Fruit fly (Drosophila melanogaster): ENCODE results near the gene Zip71B.

The Zip71B gene

DNA sequence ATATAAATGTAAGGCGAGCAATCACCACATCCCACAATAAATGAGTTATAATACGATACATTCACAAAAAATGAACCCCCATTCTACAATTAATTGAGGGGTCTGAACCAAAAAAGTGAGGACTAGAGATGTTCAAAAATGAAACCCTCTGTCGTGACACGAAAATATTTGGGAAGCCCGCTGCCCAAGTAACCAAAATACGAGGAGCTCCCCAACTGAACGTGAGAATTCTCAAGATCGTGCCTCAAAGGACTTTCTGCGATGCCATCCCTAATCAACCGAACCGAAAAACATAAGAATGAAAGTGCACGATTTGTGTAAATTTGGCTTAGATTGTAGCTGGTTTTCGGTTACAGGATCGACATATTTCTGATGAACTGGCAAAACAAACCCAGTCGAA, 17.6 kb upstream of the Zip71B start, which contains the start of gene Ocho (continued):
- peak; percentile 19 for TF ChIP-seq sqz (GFP tag; optimal IDR thresholded peaks at IDR 0.05)
- no peak for TF ChIP-seq btn (GFP tag; optimal IDR thresholded peaks at IDR 0.05)
- TF ChIP-seq Aef1 (GFP tag; IDR thresholded peaks at IDR 0.05), result no peak
- TF ChIP-seq CG18599 (GFP tag; optimal IDR thresholded peaks at IDR 0.05), result no peak
- no peak for TF ChIP-seq CG6654 (GFP tag; optimal IDR thresholded peaks at IDR 0.05)
- no peak for TF ChIP-seq unc-4 (GFP tag; IDR thresholded peaks at IDR 0.05; ENCODE audit: partially characterized antibody)
- no peak for TF ChIP-seq Gug (GFP tag; IDR thresholded peaks at IDR 0.05)
- no peak for TF ChIP-seq hkb (optimal IDR thresholded peaks at IDR 0.05)
- TF ChIP-seq hkb (GFP tag; IDR thresholded peaks at IDR 0.05), result no peak
- no peak for TF ChIP-seq CG9727 (GFP tag; optimal IDR thresholded peaks at IDR 0.05)
- TF ChIP-seq Xrp1 (GFP tag; IDR thresholded peaks at IDR 0.05), result peak; percentile 40; the same call in 1 of the 2 replicates
- peak; percentile 72 for TF ChIP-seq CG15696 (tag; optimal IDR thresholded peaks at IDR 0.05)
- peak in 1 of 2 experiments; percentile 13 for TF ChIP-seq eve (GFP tag; optimal IDR thresholded peaks at IDR 0.05)
- TF ChIP-seq CG16813 (GFP tag; IDR thresholded peaks at IDR 0.05; ENCODE audit: partially characterized antibody), result peak; percentile 76; the same call in 2 of the 3 replicates
- TF ChIP-seq bbx (GFP tag; IDR thresholded peaks at IDR 0.05; ENCODE audit: partially characterized antibody), result peak; percentile 51; the same call in 1 of the 2 replicates
- TF ChIP-seq Sry-δ (GFP tag; optimal IDR thresholded peaks at IDR 0.05), result peak; percentile 38
- no peak for TF ChIP-seq CG11398 (GFP tag; optimal IDR thresholded peaks at IDR 0.05)
- TF ChIP-seq CG2129 (GFP tag; IDR thresholded peaks at IDR 0.05; ENCODE audit: partially characterized antibody), result peak; percentile 61
- TF ChIP-seq GATAe (GFP tag; conservative IDR thresholded peaks at IDR 0.05), result no peak
- peak; percentile 17 for TF ChIP-seq kni (GFP tag; optimal IDR thresholded peaks at IDR 0.05)
- no peak for TF ChIP-seq CG8281 (tag; optimal IDR thresholded peaks at IDR 0.05)
- TF ChIP-seq cg (GFP tag; optimal IDR thresholded peaks at IDR 0.05), result no peak
- TF ChIP-seq gro (GFP tag; optimal IDR thresholded peaks at IDR 0.05), result no peak
- TF ChIP-seq aop (GFP tag; IDR thresholded peaks at IDR 0.05), result no peak
- TF ChIP-seq CG10431 (GFP tag; optimal IDR thresholded peaks at IDR 0.05), result no peak
- TF ChIP-seq Fer2 (tag; optimal IDR thresholded peaks at IDR 0.05), result no peak
- peak; percentile 0 for TF ChIP-seq gsb-n (tag; optimal IDR thresholded peaks at IDR 0.05)
- TF ChIP-seq CG11085 (GFP tag; IDR thresholded peaks at IDR 0.05), result no peak
- TF ChIP-seq CG4424 (GFP tag; optimal IDR thresholded peaks at IDR 0.05), result no peak
- TF ChIP-seq CG31224 (GFP tag; IDR thresholded peaks at IDR 0.05), result no peak
- no peak for TF ChIP-seq kay (GFP tag; optimal IDR thresholded peaks at IDR 0.05)
- TF ChIP-seq CG1832 (GFP tag; optimal IDR thresholded peaks at IDR 0.05), result no peak
- no peak for TF ChIP-seq Chrac-16 (GFP tag; optimal IDR thresholded peaks at IDR 0.05)
- TF ChIP-seq CG17186 (GFP tag; optimal IDR thresholded peaks at IDR 0.05), result no peak
- TF ChIP-seq B-H2 (GFP tag; optimal IDR thresholded peaks at IDR 0.05), result no peak
- no peak for TF ChIP-seq grn (GFP tag; optimal IDR thresholded peaks at IDR 0.05)
- no peak for TF ChIP-seq bsh (GFP tag; optimal IDR thresholded peaks at IDR 0.05)
- TF ChIP-seq hbn (GFP tag; IDR thresholded peaks at IDR 0.05; ENCODE audit: partially characterized antibody), result peak; percentile 19; the same call in 1 of the 2 replicates
- no peak for TF ChIP-seq CG32532 (GFP tag; IDR thresholded peaks at IDR 0.05)
- no peak for TF ChIP-seq Oli (tag; optimal IDR thresholded peaks at IDR 0.05)
- no peak for TF ChIP-seq ac (GFP tag; optimal IDR thresholded peaks at IDR 0.05)
- no peak for TF ChIP-seq Pdp1 (GFP tag; optimal IDR thresholded peaks at IDR 0.05)
- TF ChIP-seq Trl (optimal IDR thresholded peaks at IDR 0.05), result no peak
- no peak for TF ChIP-seq Trl (GFP tag; optimal IDR thresholded peaks at IDR 0.05)
- TF ChIP-seq schlank (tag; optimal IDR thresholded peaks at IDR 0.05), result no peak
- no peak for TF ChIP-seq CG34224 (GFP tag; IDR thresholded peaks at IDR 0.05; ENCODE audit: partially characterized antibody)
- no peak for TF ChIP-seq CG17359 (tag; optimal IDR thresholded peaks at IDR 0.05)
- no peak for TF ChIP-seq CG10543 (GFP tag; optimal IDR thresholded peaks at IDR 0.05)
- no peak for TF ChIP-seq CG17802 (tag; optimal IDR thresholded peaks at IDR 0.05)
- TF ChIP-seq CG3163 (GFP tag; optimal IDR thresholded peaks at IDR 0.05), result no peak
- no peak for TF ChIP-seq Drgx (GFP tag; IDR thresholded peaks at IDR 0.05)
